Worm (Caenorhabditis elegans) whole organism, mixed stage, embryonic: ENCODE results near the gene plpr-1.

Source experiments
- cnd-1 ChIP-seq: fragments of 200-800 bp; sonication (Bioruptor generic); optimal IDR thresholded peaks from 2 replicates; lab custom pipeline; 2018; ENCODE audit warnings: mild to moderate bottlenecking, missing genetic modification characterization, missing compliant biosample characterization
- elt-1 ChIP-seq: sonication (generic microtip); optimal IDR thresholded peaks from 2 replicates; lab custom pipeline; 2017; ENCODE audit warnings: missing genetic modification characterization, mild to moderate bottlenecking, missing compliant biosample characterization, antibody characterized with exemption, moderate library complexity, borderline replicate concordance; ENCODE audit not compliant: insufficient read depth
- unc-39 ChIP-seq: fragments of 150-350 bp; optimal IDR thresholded peaks from 2 replicates; lab custom pipeline; 2014; ENCODE audit warnings: missing biosample characterization, missing genetic modification characterization

ce11 chrII:11255536-11255935 is 33.4 kb downstream of the plpr-1 start, which contains the start of gene T05B9.2:
- TF ChIP-seq unc-39 (tag; lab: Kevin White, UChicago) (no peak), cnd-1 (tag; lab: Kevin White, UChicago) (no peak), elt-1 (tag; lab: Kevin White, UChicago) (no peak)
